Fruit fly (Drosophila melanogaster): ENCODE results near the gene Nedd8.

Nedd8 gene

dm6 chr2L:18966214-18966556 lies 14.5 kb upstream of the Nedd8 start (continued):
- TF ChIP-seq CG1233 (GFP tag; optimal IDR thresholded peaks at IDR 0.05) (peak; percentile 75), shn (GFP tag; optimal IDR thresholded peaks at IDR 0.05) (no peak), CG15479 (GFP tag; optimal IDR thresholded peaks at IDR 0.05) (no peak), Hr39 (optimal IDR thresholded peaks at IDR 0.05) (no peak), CG11560 (tag; IDR thresholded peaks at IDR 0.05) (peak; percentile 76; the same call in 2 of the 3 replicates), jing (GFP tag; optimal IDR thresholded peaks at IDR 0.05) (no peak), Chrac-16 (GFP tag; optimal IDR thresholded peaks at IDR 0.05) (peak; percentile 55), slp2 (GFP tag; optimal IDR thresholded peaks at IDR 0.05) (peak; percentile 44), HLH4C (GFP tag; IDR thresholded peaks at IDR 0.05; ENCODE audit: partially characterized antibody) (no peak), BtbVII (GFP tag; optimal IDR thresholded peaks at IDR 0.05) (peak; percentile 83), CG4404 (GFP tag; IDR thresholded peaks at IDR 0.05) (peak; percentile 80), CG10274 (GFP tag; optimal IDR thresholded peaks at IDR 0.05) (peak; percentile 56), CG2875 (GFP tag; optimal IDR thresholded peaks at IDR 0.05) (peak; percentile 3), CG12104 (GFP tag; optimal IDR thresholded peaks at IDR 0.05) (peak; percentile 54), sqz (GFP tag; optimal IDR thresholded peaks at IDR 0.05) (peak; percentile 8), p53 (GFP tag; optimal IDR thresholded peaks at IDR 0.05) (no peak), nmo (GFP tag; optimal IDR thresholded peaks at IDR 0.05) (peak; percentile 65), YL-1 (GFP tag; optimal IDR thresholded peaks at IDR 0.05) (no peak), chn (GFP tag; optimal IDR thresholded peaks at IDR 0.05) (no peak), NFAT (GFP tag; IDR thresholded peaks at IDR 0.05) (peak; percentile 89), NC2α (GFP tag; optimal IDR thresholded peaks at IDR 0.05) (no peak), peb (GFP tag; IDR thresholded peaks at IDR 0.05) (peak; percentile 56; the same call in 1 of the 2 replicates), gce (GFP tag; IDR thresholded peaks at IDR 0.05) (peak; percentile 65; the same call in 1 of the 3 replicates), CG18619 (GFP tag; optimal IDR thresholded peaks at IDR 0.05) (peak; percentile 66), ro (GFP tag; IDR thresholded peaks at IDR 0.05) (peak; percentile 70), Xbp1 (GFP tag; optimal IDR thresholded peaks at IDR 0.05) (peak; percentile 73), CG6765 (GFP tag; optimal IDR thresholded peaks at IDR 0.05) (peak; percentile 80), chif (GFP tag; optimal IDR thresholded peaks at IDR 0.05) (peak; percentile 5 to 33), zen2 (GFP tag; IDR thresholded peaks at IDR 0.05; ENCODE audit: partially characterized antibody) (no peak), CG17829 (tag; optimal IDR thresholded peaks at IDR 0.05) (peak; percentile 75), dati (GFP tag; IDR thresholded peaks at IDR 0.05) (0 out of 2 replicates have a peak, but pooled peaks have one; percentile 29), Doc3 (GFP tag; IDR thresholded peaks at IDR 0.05; ENCODE audit: partially characterized antibody) (no peak), Side (GFP tag; optimal IDR thresholded peaks at IDR 0.05) (peak; percentile 41), usp (GFP tag; optimal IDR thresholded peaks at IDR 0.05) (no peak), sisA (GFP tag; IDR thresholded peaks at IDR 0.05) (peak; percentile 75), cg (GFP tag; optimal IDR thresholded peaks at IDR 0.05) (no peak), Hr51 (GFP tag; optimal IDR thresholded peaks at IDR 0.05) (peak; percentile 27 to 63), CG13287 (GFP tag; IDR thresholded peaks at IDR 0.05; ENCODE audit: partially characterized antibody) (0 out of 2 replicates have a peak, but pooled peaks have one; percentile 12), crol (GFP tag; IDR thresholded peaks at IDR 0.05) (peak; percentile 81), kni (GFP tag; optimal IDR thresholded peaks at IDR 0.05) (no peak), ci (GFP tag; IDR thresholded peaks at IDR 0.05) (peak; percentile 83), CG2199 (GFP tag; IDR thresholded peaks at IDR 0.05) (peak; percentile 63; the same call in 1 of the 3 replicates), dpn (GFP tag; optimal IDR thresholded peaks at IDR 0.05) (peak; percentile 45 to 63), tio (GFP tag; optimal IDR thresholded peaks at IDR 0.05) (peak; percentile 67), Hand (GFP tag; optimal IDR thresholded peaks at IDR 0.05) (peak; percentile 63), CG10462 (GFP tag; optimal IDR thresholded peaks at IDR 0.05) (peak; percentile 0), CG13775 (GFP tag; optimal IDR thresholded peaks at IDR 0.05) (peak; percentile 55), MBD-R2 (GFP tag; IDR thresholded peaks at IDR 0.05) (peak; percentile 83), sug (tag; optimal IDR thresholded peaks at IDR 0.05) (peak; percentile 87), pb (GFP tag; optimal IDR thresholded peaks at IDR 0.05) (no peak), CTCF (GFP tag; optimal IDR thresholded peaks at IDR 0.05) (no peak), fd102C (GFP tag; optimal IDR thresholded peaks at IDR 0.05) (no peak)

Data from whole organism, embryonic.